Worm (Caenorhabditis elegans): ENCODE results near the gene mpst-1.

DNA sequence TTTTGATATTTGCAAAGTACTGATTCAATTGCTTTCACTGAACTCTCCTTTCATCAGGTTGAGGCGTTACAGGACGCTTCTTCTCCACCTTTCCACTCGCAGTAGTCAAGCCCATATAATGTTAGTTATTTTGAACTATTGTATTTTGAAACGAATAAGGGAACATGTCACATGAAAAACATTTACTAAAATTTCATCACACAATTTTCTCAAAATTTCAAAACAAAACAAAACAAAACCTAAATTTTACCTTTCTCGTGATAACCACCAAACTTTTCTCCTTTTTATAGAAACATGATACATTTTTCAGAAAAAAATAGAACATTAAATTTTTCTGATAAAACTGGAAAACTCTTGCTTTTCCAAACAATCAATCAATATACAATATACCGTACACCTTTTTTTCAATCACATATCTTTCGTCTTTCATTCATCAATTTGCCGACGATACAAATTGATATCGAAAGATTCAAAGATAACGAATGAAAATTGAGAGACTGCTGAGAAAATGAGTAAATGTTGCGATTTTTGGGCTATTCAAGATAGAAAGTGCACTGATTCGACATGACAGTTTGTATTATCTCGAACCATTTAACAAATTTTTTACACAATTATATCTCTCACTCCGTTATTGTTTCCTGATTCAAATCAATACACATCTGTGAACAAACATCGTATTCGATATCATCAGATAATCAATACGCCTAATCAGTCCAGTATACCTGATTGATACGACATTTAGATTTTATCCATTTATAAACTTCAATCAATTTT, 25.6 kb downstream of the mpst-1 start:
- no peak for TF ChIP-seq lin-39 (tag; optimal IDR thresholded peaks at IDR 0.05)
- no peak for TF ChIP-seq unc-39 (tag; optimal IDR thresholded peaks at IDR 0.05)
- peak; percentile 59 for TF ChIP-seq egl-27 (tag; optimal IDR thresholded peaks at IDR 0.05)
- TF ChIP-seq mbf-1 (tag; optimal IDR thresholded peaks at IDR 0.05): no peak
- TF ChIP-seq fos-1 (tag; optimal IDR thresholded peaks at IDR 0.05): peak; percentile 76
- peak; percentile 61 for TF ChIP-seq blmp-1 (tag; optimal IDR thresholded peaks at IDR 0.05; ENCODE audit: insufficient read depth)
- TF ChIP-seq lin-11 (tag; optimal IDR thresholded peaks at IDR 0.05): no peak
- no peak for TF ChIP-seq elt-3 (tag; optimal IDR thresholded peaks at IDR 0.05)
- no peak for TF ChIP-seq nhr-10 (tag; optimal IDR thresholded peaks at IDR 0.05)
- TF ChIP-seq snpc-4 (tag; optimal IDR thresholded peaks at IDR 0.05): no peak
- no peak for TF ChIP-seq nhr-11 (tag; optimal IDR thresholded peaks at IDR 0.05)
- TF ChIP-seq ztf-11 (tag; optimal IDR thresholded peaks at IDR 0.05): no peak

Data from whole organism, L2 larva.